Worm (Caenorhabditis elegans): ENCODE measurements around the gene Y59H11AR.10.

Gene Y59H11AR.10

ce11 chrIV:8587057-8587456, 15.9 kb upstream of the Y59H11AR.10 start (continued):
- TF ChIP-seq C17E4.6 (GFP tag; IDR thresholded peaks at IDR 0.05) (no peak), lag-1 (GFP tag; IDR thresholded peaks at IDR 0.05) (no peak), T07F8.4 (tag; optimal IDR thresholded peaks at IDR 0.05) (no peak), efl-1 (GFP tag; optimal IDR thresholded peaks at IDR 0.05) (no peak), hlh-12 (tag; optimal IDR thresholded peaks at IDR 0.05) (no peak), Y53G8AR.9 (GFP tag; conservative IDR thresholded peaks at IDR 0.05) (0 out of 2 replicates have a peak, but pooled peaks have one; percentile 10), mxl-1 (tag; optimal IDR thresholded peaks at IDR 0.05) (no peak), him-1 (tag; optimal IDR thresholded peaks at IDR 0.05) (no peak), pbrm-1 (GFP tag; IDR thresholded peaks at IDR 0.05) (no peak), F33H1.4 (GFP tag; IDR thresholded peaks at IDR 0.05) (no peak), egl-44 (GFP tag; IDR thresholded peaks at IDR 0.05) (no peak), ceh-91 (GFP tag; IDR thresholded peaks at IDR 0.05) (no peak), unc-62 (GFP tag; optimal IDR thresholded peaks at IDR 0.05) (peak; percentile 13), D2030.7 (GFP tag; IDR thresholded peaks at IDR 0.05) (no peak), F52B5.7 (tag; optimal IDR thresholded peaks at IDR 0.05) (no peak), hsf-1 (GFP tag; IDR thresholded peaks at IDR 0.05) (no peak), ceh-79 (tag; optimal IDR thresholded peaks at IDR 0.05) (no peak), chd-7 (tag; optimal IDR thresholded peaks at IDR 0.05) (no peak), ztf-22 (GFP tag; optimal IDR thresholded peaks at IDR 0.05) (no peak), repo-1 (tag; optimal IDR thresholded peaks at IDR 0.05) (no peak), somi-1 (GFP tag; optimal IDR thresholded peaks at IDR 0.05) (peak; percentile 1), rpc-1 (optimal IDR thresholded peaks at IDR 0.05) (no peak), rpc-1 (tag; optimal IDR thresholded peaks at IDR 0.05) (no peak), madf-8 (GFP tag; conservative IDR thresholded peaks at IDR 0.05) (no peak), attf-5 (GFP tag; optimal IDR thresholded peaks at IDR 0.05) (peak; percentile 8), fkh-3 (tag; optimal IDR thresholded peaks at IDR 0.05) (no peak), F57A8.1 (GFP tag; optimal IDR thresholded peaks at IDR 0.05) (no peak), lin-26 (GFP tag; IDR thresholded peaks at IDR 0.05) (no peak), sptf-2 (GFP tag; optimal IDR thresholded peaks at IDR 0.05) (no peak), ztf-18 (tag; optimal IDR thresholded peaks at IDR 0.05) (no peak), ZK185.1 (tag; optimal IDR thresholded peaks at IDR 0.05; ENCODE audit: poor library complexity, severe bottlenecking) (no peak), tlf-1 (GFP tag; optimal IDR thresholded peaks at IDR 0.05) (no peak), madf-6 (GFP tag; IDR thresholded peaks at IDR 0.05) (no peak), let-607 (tag; optimal IDR thresholded peaks at IDR 0.05) (peak; percentile 3 to 8), gei-17 (GFP tag; optimal IDR thresholded peaks at IDR 0.05) (no peak), lir-1 (GFP tag; conservative IDR thresholded peaks at IDR 0.05) (no peak), ceh-27 (GFP tag; optimal IDR thresholded peaks at IDR 0.05) (peak; percentile 1), nfyb-1 (GFP tag; IDR thresholded peaks at IDR 0.05) (peak; percentile 55; the same call in 1 of the 2 replicates), B0035.1 (tag; optimal IDR thresholded peaks at IDR 0.05) (no peak), pha-4 (tag; optimal IDR thresholded peaks at IDR 0.05) (no peak), akir-1 (GFP tag; optimal IDR thresholded peaks at IDR 0.05) (no peak), lin-35 (GFP tag; optimal IDR thresholded peaks at IDR 0.05) (peak in 1 of 3 experiments; percentile 21), mes-4 (tag; optimal IDR thresholded peaks at IDR 0.05) (no peak), attf-6 (GFP tag; IDR thresholded peaks at IDR 0.05) (no peak), lsy-27 (tag; optimal IDR thresholded peaks at IDR 0.05; ENCODE audit: borderline replicate concordance, insufficient read depth) (no peak), B0336.3 (GFP tag; IDR thresholded peaks at IDR 0.05) (no peak), ama-1 (optimal IDR thresholded peaks at IDR 0.05) (no peak), ama-1 (GFP tag; optimal IDR thresholded peaks at IDR 0.05) (no peak), F57C9.4 (tag; optimal IDR thresholded peaks at IDR 0.05) (no peak), Y95B8A.8 (GFP tag; IDR thresholded peaks at IDR 0.05) (no peak), aptf-2 (GFP tag; conservative IDR thresholded peaks at IDR 0.05) (no peak)
